Fruit fly (Drosophila melanogaster): ENCODE results near the gene Tsp29Fa.

dm6 chr2L:8897954-8898713 lies 35.6 kb upstream of the Tsp29Fa start:
- TF ChIP-seq CTCF (optimal IDR thresholded peaks at IDR 0.05) (no peak), CG8478 (optimal IDR thresholded peaks at IDR 0.05) (no peak)
